Worm (Caenorhabditis elegans) whole organism, L4 larva: Measurements from ENCODE around the gene acc-2.

ENCODE experiments used
- F10B5.3 ChIP-seq: sonication (generic microtip); optimal IDR thresholded peaks from 2 replicates; lab custom pipeline; 2016; ENCODE audit warnings: mild to moderate bottlenecking, missing genetic modification characterization, missing compliant biosample characterization
- F49E8.2 ChIP-seq: sonication (generic microtip); optimal IDR thresholded peaks from 2 replicates; lab custom pipeline; 2016; ENCODE audit warnings: missing compliant biosample characterization, mild to moderate bottlenecking, missing genetic modification characterization, borderline replicate concordance
- T26A8.4 ChIP-seq: fragments of 200-800 bp; sonication (Bioruptor generic); IDR thresholded peaks from 2 replicates; pipeline ENCODE4 v1.3.6; 2022; ENCODE audit warnings: missing genetic modification characterization, missing compliant biosample characterization
- Y105C5A.15 ChIP-seq: fragments of 200-800 bp; sonication (Bioruptor generic); IDR thresholded peaks from 2 replicates; pipeline ENCODE4 v1.3.6; 2022; ENCODE audit warnings: missing genetic modification characterization, missing compliant biosample characterization
- Y48G9A.11 ChIP-seq: fragments of 200-800 bp; sonication (Bioruptor generic); IDR thresholded peaks from 2 replicates; pipeline ENCODE4 v1.3.6; 2022; ENCODE audit warnings: missing genetic modification reagents, missing genetic modification characterization, missing compliant biosample characterization
- Y5F2A.4 ChIP-seq: fragments of 200-800 bp; sonication (Bioruptor generic); optimal IDR thresholded peaks from 2 replicates; lab custom pipeline; 2018; ENCODE audit warnings: mild to moderate bottlenecking, missing genetic modification characterization, missing compliant biosample characterization
- ZK337.2 ChIP-seq: fragments of 200-800 bp; sonication (Bioruptor generic); IDR thresholded peaks from 2 replicates; pipeline ENCODE4 v1.3.6; 2022; ENCODE audit warnings: missing genetic modification reagents, missing genetic modification characterization, missing compliant biosample characterization
- ZK546.5 ChIP-seq, 2 experiments: sonication (generic microtip); optimal IDR thresholded peaks; 2 replicates each; lab custom pipeline; 2017; ENCODE audit warnings: missing biosample characterization in 2 of 2, missing genetic modification characterization in 2 of 2
- aha-1 ChIP-seq: fragments of 150-350 bp; peaks from one replicate; lab custom pipeline; 2014; ENCODE audit warnings: missing biosample characterization, missing genetic modification characterization
- arid-1 ChIP-seq: fragments of 200-800 bp; sonication (Bioruptor generic); conservative IDR thresholded peaks from 2 replicates; pipeline ENCODE4 v1.3.6; 2022; ENCODE audit warnings: missing genetic modification reagents, missing genetic modification characterization, missing compliant biosample characterization
- attf-4 ChIP-seq: sonication (generic microtip); optimal IDR thresholded peaks from 3 replicates; lab custom pipeline; 2017; ENCODE audit warnings: missing biosample characterization, missing genetic modification characterization
- ceh-32 ChIP-seq: sonication (generic microtip); optimal IDR thresholded peaks from 2 replicates; lab custom pipeline; 2016; ENCODE audit warnings: mild to moderate bottlenecking, missing genetic modification characterization, missing compliant biosample characterization; ENCODE audit not compliant: poor library complexity
- ctbp-1 ChIP-seq: fragments of 200-800 bp; sonication (Bioruptor generic); IDR thresholded peaks from 2 replicates; pipeline ENCODE4 v1.3.6; 2022; ENCODE audit warnings: missing genetic modification reagents, missing genetic modification characterization, missing compliant biosample characterization
- daf-12 ChIP-seq: fragments of 150-350 bp; optimal IDR thresholded peaks from 2 replicates; lab custom pipeline; 2014; ENCODE audit warnings: missing biosample characterization, missing genetic modification reagents, missing genetic modification characterization
- daf-19 ChIP-seq: fragments of 200-800 bp; sonication (Bioruptor generic); conservative IDR thresholded peaks from 2 replicates; pipeline ENCODE4 v1.3.6; 2022; ENCODE audit warnings: missing genetic modification characterization, missing compliant biosample characterization
- dmd-9 ChIP-seq: fragments of 200-800 bp; sonication (Bioruptor generic); IDR thresholded peaks from 2 replicates; pipeline ENCODE4 v1.3.6; 2022; ENCODE audit warnings: missing genetic modification reagents, missing genetic modification characterization, missing compliant biosample characterization
- duxl-1 ChIP-seq: sonication (generic microtip); optimal IDR thresholded peaks from 2 replicates; lab custom pipeline; 2016; ENCODE audit warnings: mild to moderate bottlenecking, missing genetic modification characterization, moderate library complexity, missing compliant biosample characterization; ENCODE audit not compliant: poor library complexity
- dve-1 ChIP-seq: sonication (generic microtip); optimal IDR thresholded peaks from 2 replicates; lab custom pipeline; 2017; ENCODE audit warnings: antibody characterized with exemption, mild to moderate bottlenecking, missing genetic modification characterization, missing compliant biosample characterization; ENCODE audit not compliant: insufficient read depth
- egl-27 ChIP-seq: sonication (generic microtip); optimal IDR thresholded peaks from 3 replicates; lab custom pipeline; 2017; ENCODE audit warnings: missing biosample characterization, missing genetic modification reagents, missing genetic modification characterization
- hif-1 ChIP-seq, 2 experiments: sonication (generic microtip); optimal IDR thresholded peaks; 2 replicates each; lab custom pipeline; 2016 to 2017; ENCODE audit warnings: missing compliant biosample characterization in 2 of 2, missing genetic modification characterization in 2 of 2, missing genetic modification reagents in 2 of 2, missing genotype in 2 of 2, mild to moderate bottlenecking in 1 of 2
- hmg-1.1 ChIP-seq: fragments of 200-800 bp; sonication (Bioruptor generic); IDR thresholded peaks from 2 replicates; pipeline ENCODE4 v1.3.6; 2022; ENCODE audit warnings: missing genetic modification reagents, missing genetic modification characterization, missing compliant biosample characterization
- jun-1 ChIP-seq: fragments of 150-350 bp; optimal IDR thresholded peaks from 2 replicates; lab custom pipeline; 2014; ENCODE audit warnings: missing biosample characterization, missing genetic modification reagents, missing genetic modification characterization
- lin-15B ChIP-seq: fragments of 150-350 bp; sonication (generic microtip); optimal IDR thresholded peaks from 3 replicates; lab custom pipeline; 2014; ENCODE audit warnings: missing biosample characterization, missing genetic modification characterization
- lin-39 ChIP-seq: fragments of 150-350 bp; optimal IDR thresholded peaks from 2 replicates; lab custom pipeline; 2014; ENCODE audit warnings: missing biosample characterization, missing genetic modification reagents, missing genetic modification characterization
- madf-5 ChIP-seq, 2 experiments: fragments of 200-800 bp; sonication (Bioruptor generic); IDR thresholded peaks; 2 replicates each; pipeline ENCODE4 v1.3.6; 2022; ENCODE audit warnings: missing compliant biosample characterization in 2 of 2, missing genetic modification characterization in 2 of 2
- madf-9 ChIP-seq: fragments of 200-800 bp; sonication (Bioruptor generic); conservative IDR thresholded peaks from 2 replicates; pipeline ENCODE4 v1.3.6; 2022; ENCODE audit warnings: missing genetic modification reagents, missing genetic modification characterization, missing compliant biosample characterization
- mdl-1 ChIP-seq, 2 experiments: fragments of 150-350 bp in 1 of 2; sonication (generic microtip) in 1 of 2; optimal IDR thresholded peaks; 2 replicates each; lab custom pipeline; 2014 to 2017; ENCODE audit warnings: missing biosample characterization in 2 of 2, missing genetic modification characterization in 2 of 2
- mxl-2 ChIP-seq: fragments of 200-800 bp; sonication (Bioruptor generic); conservative IDR thresholded peaks from 2 replicates; pipeline ENCODE4 v1.3.6; 2022; ENCODE audit warnings: missing genetic modification reagents, missing genetic modification characterization, missing compliant biosample characterization
- nhr-111 ChIP-seq: fragments of 200-800 bp; sonication (Bioruptor generic); optimal IDR thresholded peaks from 2 replicates; lab custom pipeline; 2018; ENCODE audit warnings: mild to moderate bottlenecking, missing genetic modification characterization, missing compliant biosample characterization
- nhr-237 ChIP-seq: sonication (generic microtip); optimal IDR thresholded peaks from 2 replicates; lab custom pipeline; 2017; ENCODE audit warnings: missing biosample characterization, missing genetic modification characterization
- nhr-42 ChIP-seq: fragments of 200-800 bp; sonication (Bioruptor generic); IDR thresholded peaks from 2 replicates; pipeline ENCODE4 v1.3.6; 2022; ENCODE audit warnings: missing genetic modification characterization, missing compliant biosample characterization
- nhr-48 ChIP-seq: sonication (generic microtip); optimal IDR thresholded peaks from 2 replicates; lab custom pipeline; 2016; ENCODE audit warnings: mild to moderate bottlenecking, missing genetic modification characterization, missing compliant biosample characterization
- nhr-6 ChIP-seq: fragments of 150-350 bp; optimal IDR thresholded peaks from 2 replicates; lab custom pipeline; 2014; ENCODE audit warnings: missing biosample characterization, missing genetic modification characterization
- nhr-76 ChIP-seq: fragments of 150-350 bp; optimal IDR thresholded peaks from 2 replicates; lab custom pipeline; 2014; ENCODE audit warnings: missing biosample characterization, missing genetic modification characterization
- pha-4 ChIP-seq, 2 experiments: fragments of 150-350 bp in 1 of 2; fragments of 200-800 bp in 1 of 2; sonication (Bioruptor generic) in 1 of 2; IDR thresholded peaks in 1 of 2; optimal IDR thresholded peaks in 1 of 2; 2 replicates each; pipeline versions ENCODE4 v1.3.6 to Lab custom; 2014 to 2022; ENCODE audit warnings: missing genetic modification characterization in 2 of 2, missing genetic modification reagents in 2 of 2, missing biosample characterization in 1 of 2, missing compliant biosample characterization in 1 of 2
- pqm-1 ChIP-seq: sonication (generic microtip); optimal IDR thresholded peaks from 2 replicates; lab custom pipeline; 2017; ENCODE audit warnings: missing biosample characterization, missing genetic modification characterization
- rbr-2 ChIP-seq: sonication (generic microtip); optimal IDR thresholded peaks from 2 replicates; lab custom pipeline; 2016; ENCODE audit warnings: missing genotype, missing genetic modification characterization, missing compliant biosample characterization
- snpc-1.2 ChIP-seq: fragments of 200-800 bp; sonication (Bioruptor generic); IDR thresholded peaks from 2 replicates; pipeline ENCODE4 v1.3.6; 2022; ENCODE audit warnings: missing genetic modification reagents, missing genetic modification characterization, missing compliant biosample characterization
- snpc-4 ChIP-seq: fragments of 150-350 bp; optimal IDR thresholded peaks from 2 replicates; lab custom pipeline; 2014; ENCODE audit warnings: missing biosample characterization, missing genetic modification characterization
- spr-1 ChIP-seq: sonication (generic microtip); optimal IDR thresholded peaks from 2 replicates; lab custom pipeline; 2016; ENCODE audit warnings: mild to moderate bottlenecking, missing genetic modification characterization, missing compliant biosample characterization
- tra-1 ChIP-seq: fragments of 200-800 bp; sonication (Bioruptor generic); IDR thresholded peaks from 2 replicates; pipeline ENCODE4 v1.3.6; 2022; ENCODE audit warnings: missing genetic modification reagents, missing genetic modification characterization, missing compliant biosample characterization
- unc-62 ChIP-seq, 3 experiments: fragments of 150-350 bp in 1 of 3; sonication (generic microtip); optimal IDR thresholded peaks in 2 of 3; peaks in 1 of 3; 1 replicate in 1 of 3; 2 replicates in 2 of 3; lab custom pipeline; 2014 to 2017; ENCODE audit warnings: missing biosample characterization in 3 of 3, missing genetic modification characterization in 3 of 3, missing genetic modification reagents in 3 of 3, missing genotype in 1 of 3
- zag-1 ChIP-seq: fragments of 150-350 bp; optimal IDR thresholded peaks from 2 replicates; lab custom pipeline; 2014; ENCODE audit warnings: missing biosample characterization, missing genetic modification characterization

acc-2 gene

DNA sequence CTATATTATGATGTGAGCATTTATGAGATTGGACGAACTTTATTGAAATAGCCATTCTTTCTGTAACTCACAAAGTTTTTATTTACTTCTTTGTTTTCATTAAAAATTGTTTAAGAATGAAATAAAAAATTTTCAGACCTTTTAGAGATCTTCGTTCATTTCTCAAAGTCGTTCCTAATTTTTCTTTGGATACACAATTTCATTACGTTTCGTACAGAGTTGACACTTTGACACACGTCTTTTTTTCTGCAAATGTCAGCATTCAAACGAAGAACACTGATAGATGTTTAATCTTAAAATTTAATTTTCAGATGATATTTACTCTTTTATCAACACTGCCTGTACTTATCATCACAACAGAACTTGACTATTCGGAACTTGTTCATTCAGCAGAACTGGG is at the start of gene acc-2:
Gene acc-2, plus strand, starts transcription at position 301 of the 400 bp plus-strand sequence.
- no peak for TF ChIP-seq daf-12 (tag; lab: Kevin White, UChicago)
- TF ChIP-seq unc-62 (GFP tag; optimal IDR thresholded peaks at IDR 0.05 in 1 of 2; lab: Kevin White, UChicago): no peak
- TF ChIP-seq unc-62 (tag; optimal IDR thresholded peaks at IDR 0.05; lab: Kevin White, UChicago): no peak
- no peak for TF ChIP-seq T26A8.4 (GFP tag; lab: Robert Waterston, UW)
- TF ChIP-seq snpc-1.2 (GFP tag; lab: Robert Waterston, UW): no peak
- no peak for TF ChIP-seq nhr-237 (tag; lab: Kevin White, UChicago)
- TF ChIP-seq pqm-1 (tag; lab: Kevin White, UChicago): no peak
- TF ChIP-seq, all 104 proteins: peak for 0

- no peak for TF ChIP-seq Y105C5A.15 (GFP tag; lab: Robert Waterston, UW)
- TF ChIP-seq aha-1 (tag; lab: Kevin White, UChicago): peak; percentile 8
These were observed 48.6 kb upstream of the acc-2 start, which contains the start of gene suex-2 for ce11 chrIV:8967990-8968389. suex-2 (plus strand) TSS chrIV:8968290.

- TF ChIP-seq pqm-1 (tag; lab: Kevin White, UChicago): peak; percentile 73
- peak; percentile 59 for TF ChIP-seq rbr-2 (tag; lab: Kevin White, UChicago)
- no peak for TF ChIP-seq attf-4 (tag; lab: Kevin White, UChicago)
- no peak for TF ChIP-seq lin-15B (tag; lab: Kevin White, UChicago)
- peak; percentile 46 for TF ChIP-seq F49E8.2 (tag; lab: Kevin White, UChicago)
- no peak for TF ChIP-seq F10B5.3
- TF ChIP-seq pha-4 (GFP tag; IDR thresholded peaks at IDR 0.05; lab: Robert Waterston, UW): no peak
- peak; percentile 48 for TF ChIP-seq pha-4 (tag; optimal IDR thresholded peaks at IDR 0.05; lab: Kevin White, UChicago)
- no peak for TF ChIP-seq mxl-2 (GFP tag; lab: Robert Waterston, UW)
- TF ChIP-seq unc-62 (GFP tag; optimal IDR thresholded peaks at IDR 0.05 in 1 of 2; lab: Kevin White, UChicago): no peak
- TF ChIP-seq unc-62 (tag; optimal IDR thresholded peaks at IDR 0.05; lab: Kevin White, UChicago): no peak
- TF ChIP-seq nhr-48 (tag; lab: Kevin White, UChicago): peak; percentile 49
- peak; percentile 57 for TF ChIP-seq duxl-1 (tag; lab: Kevin White, UChicago)
- TF ChIP-seq spr-1: no peak
- no peak for TF ChIP-seq nhr-42 (GFP tag; lab: Robert Waterston, UW)
- peak; percentile 87 for TF ChIP-seq aha-1 (tag; lab: Kevin White, UChicago)
- TF ChIP-seq egl-27 (tag; lab: Kevin White, UChicago): no peak
- no peak for TF ChIP-seq T26A8.4 (GFP tag; lab: Robert Waterston, UW)
- TF ChIP-seq Y48G9A.11: peak; percentile 78
- no peak for TF ChIP-seq ZK546.5 (tag; optimal IDR thresholded peaks at IDR 0.05; lab: Kevin White, UChicago)
- no peak for TF ChIP-seq jun-1 (tag; lab: Kevin White, UChicago)
- peak; percentile 91 for TF ChIP-seq dmd-9 (GFP tag; lab: Robert Waterston, UW)
- peak; percentile 23 for TF ChIP-seq dve-1 (tag; lab: Kevin White, UChicago)
- TF ChIP-seq Y5F2A.4 (GFP tag; lab: Kevin White, UChicago): no peak
- no peak for TF ChIP-seq ceh-32 (tag; lab: Kevin White, UChicago)
- peak in 1 of 2 experiments; percentile 77 for TF ChIP-seq hif-1 (tag; optimal IDR thresholded peaks at IDR 0.05; lab: Kevin White, UChicago)
- TF ChIP-seq nhr-111 (GFP tag; lab: Kevin White, UChicago): no peak
- peak; percentile 90 for TF ChIP-seq ZK337.2 (GFP tag; lab: Robert Waterston, UW)
- TF ChIP-seq snpc-4: no peak
- 0 out of 2 replicates have a peak, but pooled peaks have one; percentile 38 for TF ChIP-seq ctbp-1 (GFP tag; lab: Robert Waterston, UW)
- TF ChIP-seq arid-1 (GFP tag; lab: Robert Waterston, UW): no peak
- no peak for TF ChIP-seq hmg-1.1 (GFP tag; lab: Robert Waterston, UW)
- TF ChIP-seq nhr-6 (tag; lab: Kevin White, UChicago): no peak
- no peak for TF ChIP-seq zag-1 (tag; lab: Kevin White, UChicago)
- no peak for TF ChIP-seq lin-39 (tag; lab: Kevin White, UChicago)
- 0 out of 2 replicates have a peak, but pooled peaks have one; percentile 42 for TF ChIP-seq madf-9 (GFP tag; lab: Robert Waterston, UW)
- no peak for TF ChIP-seq madf-5 (GFP tag; IDR thresholded peaks at IDR 0.05; lab: Robert Waterston, UW)
- TF ChIP-seq tra-1: no peak
- no peak for TF ChIP-seq nhr-76 (tag; lab: Kevin White, UChicago)
- no peak for TF ChIP-seq daf-19 (GFP tag; lab: Robert Waterston, UW)
- peak in 1 of 2 experiments; percentile 32 for TF ChIP-seq mdl-1 (tag; optimal IDR thresholded peaks at IDR 0.05; lab: Kevin White, UChicago)
These were observed 43.2 kb upstream of the acc-2 start, which contains the start of gene C53B4.3 for ce11 chrIV:8973249-8973958. C53B4.3 (minus strand) TSS chrIV:8973712.
